Fruit fly (Drosophila melanogaster) whole organism, adult: Measurements from ENCODE around the gene Mat89Ba.

Source experiments
- CG1620 ChIP-seq: fragments of 200-800 bp; sonication (Bioruptor generic); optimal IDR thresholded peaks from 2 replicates; lab custom pipeline; 2016; ENCODE audit warnings: missing biosample characterization, missing genetic modification characterization
- CG5204 ChIP-seq: fragments of 200-800 bp; sonication (Bioruptor generic); optimal IDR thresholded peaks from 2 replicates; lab custom pipeline; 2016; ENCODE audit warnings: missing biosample characterization, missing genetic modification characterization
- CG7045 ChIP-seq: fragments of 200-800 bp; sonication (Bioruptor generic); optimal IDR thresholded peaks from 2 replicates; lab custom pipeline; 2017; ENCODE audit warnings: missing biosample characterization, mild to moderate bottlenecking, missing genetic modification characterization
- CG7101 ChIP-seq: fragments of 200-800 bp; sonication (Bioruptor generic); optimal IDR thresholded peaks from 2 replicates; lab custom pipeline; 2018; ENCODE audit warnings: missing biosample characterization, mild to moderate bottlenecking, missing genetic modification characterization, moderate library complexity
- Hr96 ChIP-seq: fragments of 200-800 bp; sonication (Bioruptor generic); optimal IDR thresholded peaks from 2 replicates; lab custom pipeline; 2016; ENCODE audit warnings: missing biosample characterization, missing genetic modification characterization
- cnc ChIP-seq, 2 experiments: fragments of >200 bp; optimal IDR thresholded peaks; 2 replicates each; lab custom pipeline; 2017
- tj ChIP-seq: fragments of 200-800 bp; sonication (Bioruptor generic); optimal IDR thresholded peaks from 3 replicates; lab custom pipeline; 2017; ENCODE audit warnings: missing biosample characterization, mild to moderate bottlenecking, missing genetic modification characterization, moderate library complexity
- toe ChIP-seq: fragments of 200-800 bp; sonication (Bioruptor generic); optimal IDR thresholded peaks from 2 replicates; lab custom pipeline; 2016; ENCODE audit warnings: missing biosample characterization, missing genetic modification characterization

DNA sequence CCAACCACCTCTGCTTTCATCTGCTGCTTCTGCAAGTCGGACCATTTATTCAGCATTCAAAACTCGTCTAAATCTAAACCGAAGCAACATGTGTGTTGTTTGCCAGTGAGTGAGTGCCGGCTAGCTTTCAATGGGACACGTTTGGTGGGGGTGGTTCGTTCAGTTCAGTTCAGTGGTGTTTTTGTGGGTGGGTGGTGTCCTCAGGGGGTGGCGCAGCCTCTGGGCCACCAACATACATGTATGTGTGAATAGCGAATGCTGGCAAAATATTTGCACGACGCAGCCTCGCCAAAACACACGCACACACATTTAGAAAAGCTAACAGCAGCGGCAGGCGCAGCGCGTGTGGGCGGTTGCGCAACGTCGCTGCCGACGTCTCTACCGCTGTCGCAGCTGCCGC, 32.9 kb downstream of the Mat89Ba start:
- TF ChIP-seq tj (GFP tag; lab: Kevin White, UChicago) (no peak), toe (GFP tag; lab: Kevin White, UChicago) (no peak), CG5204 (GFP tag; lab: Kevin White, UChicago) (no peak), cnc (optimal IDR thresholded peaks at IDR 0.05; lab: Kevin White, UChicago) (no peak), Hr96 (GFP tag; lab: Kevin White, UChicago) (no peak), CG7045 (GFP tag; lab: Kevin White, UChicago) (no peak), CG1620 (GFP tag; lab: Kevin White, UChicago) (no peak), CG7101 (tag; lab: Kevin White, UChicago) (no peak)
